Worm (Caenorhabditis elegans) whole organism, mixed stage, embryonic: ENCODE measurements around the gene snf-10.

Experiments
- bed-3 ChIP-seq: fragments of 200-800 bp; sonication (Bioruptor generic); optimal IDR thresholded peaks from 3 replicates; lab custom pipeline; 2018; ENCODE audit warnings: mild to moderate bottlenecking, missing genetic modification characterization, moderate library complexity, missing compliant biosample characterization
- blmp-1 ChIP-seq: fragments of 150-350 bp; optimal IDR thresholded peaks from 2 replicates; lab custom pipeline; 2014; ENCODE audit warnings: missing biosample characterization, missing genetic modification characterization
- ceh-43 ChIP-seq: fragments of 200-800 bp; sonication (Bioruptor generic); optimal IDR thresholded peaks from 2 replicates; lab custom pipeline; 2018; ENCODE audit warnings: mild to moderate bottlenecking, missing genetic modification characterization, moderate library complexity, missing compliant biosample characterization
- ceh-83 ChIP-seq: fragments of 200-800 bp; sonication (Bioruptor generic); optimal IDR thresholded peaks from 2 replicates; lab custom pipeline; 2018; ENCODE audit warnings: mild to moderate bottlenecking, missing genetic modification characterization, missing compliant biosample characterization
- ces-1 ChIP-seq: fragments of 150-350 bp; optimal IDR thresholded peaks from 2 replicates; lab custom pipeline; 2014; ENCODE audit warnings: missing biosample characterization, missing genetic modification reagents, missing genetic modification characterization
- cnd-1 ChIP-seq: fragments of 200-800 bp; sonication (Bioruptor generic); optimal IDR thresholded peaks from 2 replicates; lab custom pipeline; 2018; ENCODE audit warnings: mild to moderate bottlenecking, missing genetic modification characterization, missing compliant biosample characterization
- drap-1 ChIP-seq: fragments of 200-800 bp; sonication (Bioruptor generic); optimal IDR thresholded peaks from 3 replicates; lab custom pipeline; 2018; ENCODE audit warnings: mild to moderate bottlenecking, missing genetic modification characterization, missing compliant biosample characterization
- elt-1 ChIP-seq: sonication (generic microtip); optimal IDR thresholded peaks from 2 replicates; lab custom pipeline; 2017; ENCODE audit warnings: missing genetic modification characterization, mild to moderate bottlenecking, missing compliant biosample characterization, antibody characterized with exemption, moderate library complexity, borderline replicate concordance; ENCODE audit not compliant: insufficient read depth
- elt-3 ChIP-seq: fragments of 150-350 bp; optimal IDR thresholded peaks from 2 replicates; lab custom pipeline; 2014; ENCODE audit warnings: missing biosample characterization, missing genetic modification characterization
- hlh-1 ChIP-seq: fragments of 150-350 bp; optimal IDR thresholded peaks from 2 replicates; lab custom pipeline; 2014; ENCODE audit warnings: missing biosample characterization, missing genetic modification reagents, missing genetic modification characterization
- lin-13 ChIP-seq: fragments of 150-350 bp; optimal IDR thresholded peaks from 2 replicates; lab custom pipeline; 2014; ENCODE audit warnings: missing biosample characterization, missing genetic modification characterization
- lin-32 ChIP-seq: fragments of 200-800 bp; sonication (Bioruptor generic); optimal IDR thresholded peaks from 2 replicates; lab custom pipeline; 2018; ENCODE audit warnings: mild to moderate bottlenecking, missing genetic modification characterization, missing compliant biosample characterization
- lsy-2 ChIP-seq: fragments of 150-350 bp; optimal IDR thresholded peaks from 2 replicates; lab custom pipeline; 2014; ENCODE audit warnings: missing biosample characterization, missing genetic modification characterization
- mep-1 ChIP-seq: fragments of 150-350 bp; optimal IDR thresholded peaks from 2 replicates; lab custom pipeline; 2017; ENCODE audit warnings: missing biosample characterization, missing genetic modification reagents, missing genetic modification characterization, inconsistent platforms
- mls-2 ChIP-seq: sonication (generic microtip); optimal IDR thresholded peaks from 2 replicates; lab custom pipeline; 2016; ENCODE audit warnings: mild to moderate bottlenecking, missing genetic modification characterization, moderate library complexity, missing compliant biosample characterization
- nhr-12 ChIP-seq: fragments of 150-350 bp; optimal IDR thresholded peaks from 2 replicates; lab custom pipeline; 2014; ENCODE audit warnings: missing biosample characterization, missing genetic modification characterization
- nhr-2 ChIP-seq: fragments of 150-350 bp; optimal IDR thresholded peaks from 2 replicates; lab custom pipeline; 2014; ENCODE audit warnings: missing biosample characterization, missing genetic modification characterization
- nhr-237 ChIP-seq: fragments of 150-350 bp; optimal IDR thresholded peaks from 2 replicates; lab custom pipeline; 2014; ENCODE audit warnings: missing biosample characterization, missing genetic modification characterization
- nhr-28 ChIP-seq: fragments of 150-350 bp; optimal IDR thresholded peaks from 2 replicates; lab custom pipeline; 2014; ENCODE audit warnings: missing biosample characterization, missing genetic modification characterization
- pha-4 ChIP-seq: fragments of 150-350 bp; optimal IDR thresholded peaks from 2 replicates; lab custom pipeline; 2018; ENCODE audit warnings: missing biosample characterization, missing genetic modification reagents, missing genetic modification characterization
- sem-2 ChIP-seq: fragments of 200-800 bp; sonication (Bioruptor generic); optimal IDR thresholded peaks from 2 replicates; lab custom pipeline; 2018; ENCODE audit warnings: mild to moderate bottlenecking, missing genetic modification characterization, missing compliant biosample characterization
- snpc-4 ChIP-seq: fragments of 150-350 bp; optimal IDR thresholded peaks from 2 replicates; lab custom pipeline; 2014; ENCODE audit warnings: missing biosample characterization, missing genetic modification characterization
- sptf-1 ChIP-seq: sonication (generic microtip); optimal IDR thresholded peaks from 2 replicates; lab custom pipeline; 2017; ENCODE audit warnings: mild to moderate bottlenecking, missing genetic modification characterization, moderate library complexity, missing compliant biosample characterization
- tbx-8 ChIP-seq: fragments of 200-800 bp; sonication (Bioruptor generic); optimal IDR thresholded peaks from 2 replicates; lab custom pipeline; 2018; ENCODE audit warnings: mild to moderate bottlenecking, missing genetic modification characterization, moderate library complexity, missing compliant biosample characterization
- unc-120 ChIP-seq: sonication (generic microtip); optimal IDR thresholded peaks from 2 replicates; lab custom pipeline; 2017; ENCODE audit warnings: missing genetic modification characterization, missing compliant biosample characterization; ENCODE audit not compliant: poor library complexity, severe bottlenecking
- unc-39 ChIP-seq: fragments of 150-350 bp; optimal IDR thresholded peaks from 2 replicates; lab custom pipeline; 2014; ENCODE audit warnings: missing biosample characterization, missing genetic modification characterization
- unc-62 ChIP-seq: fragments of 150-350 bp; optimal IDR thresholded peaks from 2 replicates; lab custom pipeline; 2014; ENCODE audit warnings: missing biosample characterization, missing genetic modification reagents, missing genetic modification characterization
- zip-8 ChIP-seq: fragments of 150-350 bp; optimal IDR thresholded peaks from 2 replicates; lab custom pipeline; 2014; ENCODE audit warnings: missing biosample characterization, missing genetic modification characterization
- ztf-11 ChIP-seq: fragments of 150-350 bp; optimal IDR thresholded peaks from 2 replicates; lab custom pipeline; 2014; ENCODE audit warnings: missing biosample characterization, missing genetic modification characterization

snf-10 gene

ce11 chrV:10414610-10415009 is 26.0 kb downstream of the snf-10 start, which contains the start of gene F15H10.9:
F15H10.9 (minus strand) TSS chrV:10414710.
- TF ChIP-seq blmp-1 (no peak), ceh-83 (no peak), zip-8 (tag; lab: Kevin White, UChicago) (no peak), unc-39 (no peak), nhr-237 (no peak), sptf-1 (no peak), ztf-11 (no peak), tbx-8 (GFP tag; lab: Kevin White, UChicago) (no peak), lin-13 (tag; lab: Kevin White, UChicago) (no peak), nhr-28 (no peak), nhr-12 (tag; lab: Kevin White, UChicago) (no peak), unc-120 (tag; lab: Kevin White, UChicago) (no peak), drap-1 (GFP tag; lab: Kevin White, UChicago) (no peak), ceh-43 (no peak), mep-1 (tag; lab: Kevin White, UChicago) (no peak)

DNA sequence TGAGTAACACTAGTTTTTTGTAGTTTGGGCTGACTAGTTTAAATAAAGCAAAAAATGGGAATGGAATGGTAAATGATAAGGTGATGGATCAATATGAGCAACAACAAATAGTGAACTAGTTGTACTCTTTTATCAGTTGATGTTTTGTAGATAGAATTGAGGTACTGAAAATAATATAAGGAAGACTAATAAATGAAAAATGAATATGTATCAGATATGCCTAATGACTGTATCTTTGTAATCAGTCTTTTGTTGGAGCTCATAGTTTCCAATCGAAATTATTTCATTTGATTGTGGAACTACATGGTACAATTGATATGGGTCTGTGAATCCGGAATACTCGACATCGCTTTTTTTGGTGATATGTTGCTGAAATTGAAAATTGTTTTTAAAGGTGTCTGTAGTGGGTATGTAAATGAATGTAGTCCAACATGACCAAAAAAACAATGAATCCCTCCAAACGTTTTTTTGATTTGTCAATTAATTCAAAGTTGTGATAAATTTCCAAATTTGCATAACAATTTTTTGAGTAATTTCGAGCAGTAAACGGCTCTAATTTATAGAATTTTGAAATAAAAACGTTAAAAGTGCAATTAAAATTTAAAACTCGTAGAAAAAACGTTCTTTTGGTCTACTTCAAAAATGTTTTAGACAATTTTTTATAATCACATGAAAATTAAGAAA is 30.5 kb downstream of the snf-10 start, which contains the start of gene F15H10.12:
Gene F15H10.12 (minus strand): TSS at position 51 of the 684 bp plus-strand sequence.
- no peak for TF ChIP-seq elt-1 (tag; lab: Kevin White, UChicago)
- TF ChIP-seq mls-2: no peak
- TF ChIP-seq elt-3 (tag; lab: Kevin White, UChicago): no peak
- no peak for TF ChIP-seq nhr-237
- TF ChIP-seq drap-1 (GFP tag; lab: Kevin White, UChicago): no peak
- no peak for TF ChIP-seq sem-2 (GFP tag; lab: Kevin White, UChicago)
- TF ChIP-seq ztf-11: no peak
- TF ChIP-seq zip-8 (tag; lab: Kevin White, UChicago): no peak

ce11 chrV:10406313-10406712 is 34.3 kb downstream of the snf-10 start, which contains the start of gene F15H10.7:
F15H10.7 (minus strand) TSS chrV:10406413.
- TF ChIP-seq bed-3: no peak
- TF ChIP-seq unc-120 (tag; lab: Kevin White, UChicago): no peak
- TF ChIP-seq mep-1 (tag; lab: Kevin White, UChicago): no peak
- TF ChIP-seq nhr-28: no peak
- no peak for TF ChIP-seq snpc-4 (tag; lab: Kevin White, UChicago)
- TF ChIP-seq ces-1 (GFP tag; lab: Kevin White, UChicago): no peak

- no peak for TF ChIP-seq pha-4 (tag; lab: Kevin White, UChicago)
- TF ChIP-seq nhr-2 (tag; lab: Kevin White, UChicago): no peak
Observed at ce11 chrV:10404701-10405100, 35.9 kb downstream of the snf-10 start.

DNA sequence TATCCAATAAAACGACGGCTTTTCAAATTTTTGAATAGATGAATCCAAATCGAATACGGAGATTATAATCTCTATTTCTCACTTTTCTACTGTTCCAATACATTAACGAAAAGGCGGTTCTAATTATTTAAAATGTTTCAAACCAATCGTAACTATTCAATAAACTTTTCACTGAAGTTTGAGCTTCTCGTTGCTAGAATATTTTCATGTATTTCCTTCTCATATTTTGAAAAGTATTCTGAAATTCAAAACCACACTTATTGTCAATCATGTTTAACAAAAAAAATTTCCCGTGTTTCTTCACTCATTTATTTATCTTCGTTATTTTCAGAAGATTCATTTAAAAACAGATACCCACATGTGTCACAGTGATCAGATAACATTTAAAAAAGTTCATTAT is 37.8 kb downstream of the snf-10 start, which contains the start of gene F15H10.8:
Gene F15H10.8 (minus strand): TSS at position 101 of the 400 bp plus-strand sequence.
- no peak for TF ChIP-seq unc-39

ce11 chrV:10399290-10399689 is 41.3 kb downstream of the snf-10 start:
- TF ChIP-seq nhr-12 (tag; lab: Kevin White, UChicago) (no peak), ces-1 (GFP tag; lab: Kevin White, UChicago) (no peak), lsy-2 (no peak), elt-1 (tag; lab: Kevin White, UChicago) (no peak), cnd-1 (no peak), lin-32 (GFP tag; lab: Kevin White, UChicago) (no peak), bed-3 (no peak), pha-4 (tag; lab: Kevin White, UChicago) (no peak), unc-62 (GFP tag; lab: Kevin White, UChicago) (no peak), hlh-1 (tag; lab: Kevin White, UChicago) (no peak)
